Fruit fly (Drosophila melanogaster) whole organism, embryonic: ENCODE measurements around the gene CG31776.
A peak's percentile ranks its signal among the peaks of the same experiment; 100 is the strongest.

Source experiments
- Aef1 ChIP-seq: fragments of 200-800 bp; sonication (Bioruptor generic); IDR thresholded peaks from 3 replicates; pipeline ENCODE4 v1.3.6; 2022; ENCODE audit warnings: missing biosample characterization, missing genetic modification characterization
- B-H2 ChIP-seq: fragments of 200-800 bp; sonication (Bioruptor generic); optimal IDR thresholded peaks from 2 replicates; lab custom pipeline; 2018; ENCODE audit warnings: missing biosample characterization, mild to moderate bottlenecking, missing genetic modification characterization
- CG10366 ChIP-seq: fragments of 200-800 bp; sonication (Bioruptor generic); IDR thresholded peaks from 2 replicates; pipeline ENCODE4 v1.3.6; 2022; ENCODE audit warnings: missing biosample characterization, missing genetic modification characterization
- CG10462 ChIP-seq: fragments of 200-800 bp; sonication (Bioruptor generic); optimal IDR thresholded peaks from 2 replicates; lab custom pipeline; 2016; ENCODE audit warnings: missing biosample characterization, missing genetic modification characterization
- CG11695 ChIP-seq: fragments of 200-800 bp; sonication (Bioruptor generic); IDR thresholded peaks from 3 replicates; pipeline ENCODE4 v1.3.6; 2022; ENCODE audit warnings: missing biosample characterization, missing genetic modification characterization
- CG14441 ChIP-seq: fragments of 200-800 bp; sonication (Bioruptor generic); IDR thresholded peaks from 2 replicates; pipeline ENCODE4 v1.3.6; 2022; ENCODE audit warnings: missing biosample characterization, missing genetic modification characterization
- CG15269 ChIP-seq: fragments of 200-800 bp; sonication (Bioruptor generic); optimal IDR thresholded peaks from 2 replicates; lab custom pipeline; 2018; ENCODE audit warnings: missing biosample characterization, mild to moderate bottlenecking, missing genetic modification characterization, moderate library complexity
- CG15601 ChIP-seq: fragments of 200-800 bp; sonication (Bioruptor generic); optimal IDR thresholded peaks from 3 replicates; lab custom pipeline; 2019; ENCODE audit warnings: missing biosample characterization, mild to moderate bottlenecking, missing genetic modification characterization, moderate library complexity
- CG17802 ChIP-seq: fragments of 200-800 bp; sonication (Bioruptor generic); optimal IDR thresholded peaks from 2 replicates; lab custom pipeline; 2018; ENCODE audit warnings: missing biosample characterization, mild to moderate bottlenecking, missing genetic modification characterization, moderate library complexity
- CG17912 ChIP-seq: fragments of 200-800 bp; sonication (Bioruptor generic); optimal IDR thresholded peaks from 2 replicates; lab custom pipeline; 2018; ENCODE audit warnings: missing biosample characterization, mild to moderate bottlenecking, missing genetic modification characterization
- CG18764 ChIP-seq: fragments of 200-800 bp; sonication (Bioruptor generic); optimal IDR thresholded peaks from 3 replicates; lab custom pipeline; 2016; ENCODE audit warnings: missing biosample characterization, missing genetic modification characterization
- CG2199 ChIP-seq: fragments of 200-800 bp; sonication (Bioruptor generic); IDR thresholded peaks from 3 replicates; pipeline ENCODE4 v1.3.6; 2022; ENCODE audit warnings: missing biosample characterization, missing genetic modification characterization
- CG2202 ChIP-seq: fragments of 200-800 bp; sonication (Bioruptor generic); optimal IDR thresholded peaks from 2 replicates; lab custom pipeline; 2018; ENCODE audit warnings: missing biosample characterization, mild to moderate bottlenecking, missing genetic modification characterization
- CG31224 ChIP-seq: fragments of 200-800 bp; sonication (Bioruptor generic); IDR thresholded peaks from 2 replicates; pipeline ENCODE4 v1.3.6; 2022; ENCODE audit warnings: missing biosample characterization, missing genetic modification characterization
- CG31441 ChIP-seq: fragments of 200-800 bp; sonication (Bioruptor generic); IDR thresholded peaks from 2 replicates; pipeline ENCODE4 v1.3.6; 2022; ENCODE audit warnings: missing biosample characterization, missing genetic modification characterization
- CG3407 ChIP-seq: fragments of 200-800 bp; sonication (Bioruptor generic); optimal IDR thresholded peaks from 2 replicates; lab custom pipeline; 2018; ENCODE audit warnings: missing biosample characterization, mild to moderate bottlenecking, missing genetic modification characterization
- CG4328 ChIP-seq: fragments of 200-800 bp; sonication (Bioruptor generic); optimal IDR thresholded peaks from 3 replicates; lab custom pipeline; 2017; ENCODE audit warnings: missing biosample characterization, missing genetic modification reagents, missing genetic modification characterization
- CG4820 ChIP-seq: fragments of 200-800 bp; sonication (Bioruptor generic); optimal IDR thresholded peaks from 3 replicates; lab custom pipeline; 2016; ENCODE audit warnings: missing biosample characterization, missing genetic modification characterization
- CG6272 ChIP-seq: fragments of 200-800 bp; sonication (Bioruptor generic); IDR thresholded peaks from 2 replicates; pipeline ENCODE4 v1.3.6; 2022; ENCODE audit warnings: missing biosample characterization, missing genetic modification characterization
- CG6765 ChIP-seq: fragments of 200-800 bp; sonication (Bioruptor generic); optimal IDR thresholded peaks from 3 replicates; lab custom pipeline; 2017; ENCODE audit warnings: missing biosample characterization, mild to moderate bottlenecking, missing genetic modification characterization
- CG8765 ChIP-seq: fragments of 200-800 bp; sonication (Bioruptor generic); IDR thresholded peaks from 2 replicates; pipeline ENCODE4 v1.3.6; 2022; ENCODE audit warnings: missing biosample characterization, missing genetic modification characterization
- CG9817 ChIP-seq: fragments of 200-800 bp; sonication (Bioruptor generic); optimal IDR thresholded peaks from 2 replicates; lab custom pipeline; 2018; ENCODE audit warnings: missing biosample characterization, mild to moderate bottlenecking, missing genetic modification characterization, moderate library complexity
- CG9932 ChIP-seq: fragments of 200-800 bp; sonication (Bioruptor generic); IDR thresholded peaks from 2 replicates; pipeline ENCODE4 v1.3.6; 2022; ENCODE audit warnings: missing biosample characterization, missing genetic modification characterization
- Camta ChIP-seq: fragments of 200-800 bp; sonication (Bioruptor generic); optimal IDR thresholded peaks from 2 replicates; lab custom pipeline; 2016; ENCODE audit warnings: missing biosample characterization, missing genetic modification characterization
- Deaf1 ChIP-seq: fragments of 200-800 bp; optimal IDR thresholded peaks from 3 replicates; lab custom pipeline; 2019; ENCODE audit warnings: missing biosample characterization, mild to moderate bottlenecking, missing genetic modification characterization, moderate library complexity
- Hr3 ChIP-seq: fragments of 200-800 bp; sonication (Bioruptor generic); optimal IDR thresholded peaks from 3 replicates; lab custom pipeline; 2016; ENCODE audit warnings: missing biosample characterization, missing genetic modification characterization
- Hsf ChIP-seq: fragments of 200-800 bp; sonication (Bioruptor generic); optimal IDR thresholded peaks from 3 replicates; lab custom pipeline; 2016; ENCODE audit warnings: missing biosample characterization, missing genetic modification characterization
- MESR4 ChIP-seq: fragments of 200-800 bp; sonication (Bioruptor generic); optimal IDR thresholded peaks from 2 replicates; lab custom pipeline; 2018; ENCODE audit warnings: missing biosample characterization, mild to moderate bottlenecking, missing genetic modification characterization, moderate library complexity
- Mes4 ChIP-seq: fragments of 200-800 bp; sonication (Bioruptor generic); optimal IDR thresholded peaks from 2 replicates; lab custom pipeline; 2016; ENCODE audit warnings: missing biosample characterization, missing genetic modification characterization
- NC2β ChIP-seq: fragments of 200-800 bp; sonication (Bioruptor generic); optimal IDR thresholded peaks from 2 replicates; lab custom pipeline; 2016; ENCODE audit warnings: missing biosample characterization, missing genetic modification characterization
- Neu2 ChIP-seq: fragments of 200-800 bp; sonication (Bioruptor generic); optimal IDR thresholded peaks from 3 replicates; lab custom pipeline; 2016; ENCODE audit warnings: missing biosample characterization, missing genetic modification characterization, borderline replicate concordance
- Opbp ChIP-seq: fragments of 200-800 bp; sonication (Bioruptor generic); IDR thresholded peaks from 3 replicates; pipeline ENCODE4 v1.3.6; 2022; ENCODE audit warnings: missing biosample characterization, missing genetic modification characterization; ENCODE audit not compliant: partially characterized antibody
- PHDP ChIP-seq: fragments of 200-800 bp; sonication (Bioruptor generic); optimal IDR thresholded peaks from 3 replicates; lab custom pipeline; 2018; ENCODE audit warnings: missing biosample characterization, mild to moderate bottlenecking, missing genetic modification characterization, moderate library complexity
- Rfx ChIP-seq: fragments of 200-800 bp; sonication (Bioruptor generic); IDR thresholded peaks from 2 replicates; pipeline ENCODE4 v1.3.6; 2022; ENCODE audit warnings: missing biosample characterization, missing genetic modification characterization
- ase ChIP-seq: fragments of 200-800 bp; sonication (Bioruptor generic); IDR thresholded peaks from 3 replicates; pipeline ENCODE4 v1.3.6; 2022; ENCODE audit warnings: missing biosample characterization, missing genetic modification characterization
- chif ChIP-seq, 2 experiments: fragments of 200-800 bp; sonication (Bioruptor generic); optimal IDR thresholded peaks; 3 replicates each; lab custom pipeline; 2016; ENCODE audit warnings: missing biosample characterization in 2 of 2, missing genetic modification characterization in 2 of 2
- ci ChIP-seq: fragments of 200-800 bp; sonication (Bioruptor generic); IDR thresholded peaks from 3 replicates; pipeline ENCODE4 v1.3.6; 2022; ENCODE audit warnings: missing biosample characterization, missing genetic modification characterization
- en ChIP-seq: fragments of 200-800 bp; sonication (Bioruptor generic); optimal IDR thresholded peaks from 2 replicates; lab custom pipeline; 2016; ENCODE audit warnings: missing biosample characterization, missing genetic modification characterization
- grn ChIP-seq: fragments of 200-800 bp; sonication (Bioruptor generic); optimal IDR thresholded peaks from 3 replicates; lab custom pipeline; 2017; ENCODE audit warnings: missing biosample characterization, missing genetic modification characterization
- jumu ChIP-seq: fragments of 200-800 bp; sonication (Bioruptor generic); optimal IDR thresholded peaks from 3 replicates; lab custom pipeline; 2016; ENCODE audit warnings: missing biosample characterization, missing genetic modification characterization
- nerfin-1 ChIP-seq: fragments of 200-800 bp; sonication (Bioruptor generic); optimal IDR thresholded peaks from 3 replicates; lab custom pipeline; 2019; ENCODE audit warnings: missing biosample characterization, mild to moderate bottlenecking, missing genetic modification characterization, moderate library complexity
- oc ChIP-seq: fragments of 200-800 bp; sonication (Bioruptor generic); optimal IDR thresholded peaks from 2 replicates; lab custom pipeline; 2018; ENCODE audit warnings: missing biosample characterization, mild to moderate bottlenecking, missing genetic modification characterization, moderate library complexity
- schlank ChIP-seq: fragments of 200-800 bp; sonication (Bioruptor generic); optimal IDR thresholded peaks from 2 replicates; lab custom pipeline; 2018; ENCODE audit warnings: missing biosample characterization, mild to moderate bottlenecking, missing genetic modification characterization
- slou ChIP-seq: fragments of 200-800 bp; sonication (Bioruptor generic); optimal IDR thresholded peaks from 3 replicates; lab custom pipeline; 2016; ENCODE audit warnings: missing biosample characterization, missing genetic modification characterization
- sr ChIP-seq: fragments of 200-800 bp; sonication (Bioruptor generic); IDR thresholded peaks from 3 replicates; pipeline ENCODE4 v1.3.6; 2022; ENCODE audit warnings: missing biosample characterization, missing genetic modification characterization
- sug ChIP-seq: fragments of 200-800 bp; optimal IDR thresholded peaks from 2 replicates; lab custom pipeline; 2019; ENCODE audit warnings: missing biosample characterization, mild to moderate bottlenecking, missing genetic modification characterization, moderate library complexity
- tgo ChIP-seq: fragments of 200-800 bp; sonication (Bioruptor generic); IDR thresholded peaks from 3 replicates; pipeline ENCODE4 v1.3.6; 2022; ENCODE audit warnings: missing biosample characterization, missing genetic modification characterization
- tll ChIP-seq, 2 experiments: fragments of 200-800 bp in 1 of 2; fragments of >200 bp in 1 of 2; sonication (Bioruptor generic) in 1 of 2; optimal IDR thresholded peaks; 2 replicates each; lab custom pipeline; 2017 to 2019; ENCODE audit warnings: missing biosample characterization in 2 of 2, missing genetic modification characterization in 2 of 2, mild to moderate bottlenecking in 1 of 2, moderate library complexity in 1 of 2
- tna ChIP-seq: fragments of 200-800 bp; sonication (Bioruptor generic); IDR thresholded peaks from 2 replicates; pipeline ENCODE4 v1.3.6; 2022; ENCODE audit warnings: missing biosample characterization, missing genetic modification characterization; ENCODE audit not compliant: partially characterized antibody
- ttk ChIP-seq: fragments of 200-800 bp; sonication (Bioruptor generic); IDR thresholded peaks from 2 replicates; pipeline ENCODE4 v2.1.2; 2022; ENCODE audit warnings: missing biosample characterization, missing genetic modification characterization
- wek ChIP-seq: fragments of 200-800 bp; sonication (Bioruptor generic); optimal IDR thresholded peaks from 3 replicates; lab custom pipeline; 2018; ENCODE audit warnings: missing biosample characterization, mild to moderate bottlenecking, missing genetic modification characterization, moderate library complexity

The CG31776 gene

dm6 chr2L:3477057-3477755 is 7.2 kb downstream of the CG31776 start (continued):
- TF ChIP-seq sug (tag; lab: Kevin White, UChicago), result peak; percentile 38
- no peak for TF ChIP-seq CG6765
- TF ChIP-seq chif (GFP tag; optimal IDR thresholded peaks at IDR 0.05; lab: Kevin White, UChicago), result peak; percentile 3 to 44
- no peak for TF ChIP-seq Hr3 (GFP tag; lab: Kevin White, UChicago)
- TF ChIP-seq CG8765 (GFP tag; lab: Robert Waterston, UW), result no peak
- peak; percentile 53 for TF ChIP-seq B-H2 (GFP tag; lab: Kevin White, UChicago)
- no peak for TF ChIP-seq MESR4 (GFP tag; lab: Kevin White, UChicago)
- TF ChIP-seq ttk, result no peak
- no peak for TF ChIP-seq Mes4
- no peak for TF ChIP-seq oc (tag; lab: Kevin White, UChicago)
- no peak for TF ChIP-seq CG10462 (GFP tag; lab: Kevin White, UChicago)
- no peak for TF ChIP-seq jumu (GFP tag; lab: Kevin White, UChicago)
- TF ChIP-seq PHDP (tag; lab: Kevin White, UChicago), result peak; percentile 44
- 0 out of 3 replicates have a peak, but pooled peaks have one; percentile 22 for TF ChIP-seq ase (GFP tag; lab: Robert Waterston, UW)
- no peak for TF ChIP-seq CG15601 (tag; lab: Kevin White, UChicago)
- TF ChIP-seq CG4820 (GFP tag; lab: Kevin White, UChicago), result no peak
- no peak for TF ChIP-seq CG18764
- TF ChIP-seq NC2β (GFP tag; lab: Kevin White, UChicago), result no peak
- no peak for TF ChIP-seq CG10366 (GFP tag; lab: Robert Waterston, UW)
- TF ChIP-seq CG3407 (GFP tag; lab: Kevin White, UChicago), result no peak
- TF ChIP-seq CG4328 (GFP tag; lab: Kevin White, UChicago), result no peak
- TF ChIP-seq CG17912 (GFP tag; lab: Kevin White, UChicago), result no peak
- peak; percentile 51 for TF ChIP-seq CG9932 (GFP tag; lab: Robert Waterston, UW)
- peak; percentile 95 for TF ChIP-seq sr (GFP tag; lab: Robert Waterston, UW)
- TF ChIP-seq CG2202 (tag; lab: Kevin White, UChicago), result no peak
- no peak for TF ChIP-seq CG6272 (GFP tag; lab: Robert Waterston, UW)
- no peak for TF ChIP-seq tgo (GFP tag; lab: Robert Waterston, UW)
- TF ChIP-seq tll (GFP tag; optimal IDR thresholded peaks at IDR 0.05; lab: Kevin White, UChicago), result no peak
- TF ChIP-seq CG9817, result peak; percentile 39
- TF ChIP-seq nerfin-1 (tag; lab: Kevin White, UChicago), result no peak
- TF ChIP-seq wek, result no peak
- peak; percentile 22 for TF ChIP-seq CG15269 (tag; lab: Kevin White, UChicago)
- TF ChIP-seq grn (GFP tag; lab: Kevin White, UChicago), result no peak
- TF ChIP-seq tna (GFP tag; lab: Robert Waterston, UW), result no peak
- no peak for TF ChIP-seq Neu2 (GFP tag; lab: Kevin White, UChicago)
- TF ChIP-seq CG31441 (GFP tag; lab: Robert Waterston, UW), result no peak
- TF ChIP-seq slou (GFP tag; lab: Kevin White, UChicago), result peak; percentile 36
- no peak for TF ChIP-seq CG11695 (GFP tag; lab: Robert Waterston, UW)
- no peak for TF ChIP-seq CG14441
- peak; percentile 40; the same call in 1 of the 2 replicates for TF ChIP-seq Rfx
- TF ChIP-seq ci (GFP tag; lab: Robert Waterston, UW), result no peak
- TF ChIP-seq CG17802 (tag; lab: Kevin White, UChicago), result no peak
- no peak for TF ChIP-seq Deaf1
- TF ChIP-seq Opbp, result no peak
- peak; percentile 43 for TF ChIP-seq schlank
- TF ChIP-seq Camta (GFP tag; lab: Kevin White, UChicago), result no peak
- peak; percentile 41 for TF ChIP-seq Hsf (GFP tag; lab: Kevin White, UChicago)
- TF ChIP-seq CG2199 (GFP tag; lab: Robert Waterston, UW), result no peak
- peak; percentile 40; the same call in 1 of the 3 replicates for TF ChIP-seq Aef1 (GFP tag; lab: Robert Waterston, UW)
- no peak for TF ChIP-seq CG31224 (GFP tag; lab: Robert Waterston, UW)
- no peak for TF ChIP-seq en (GFP tag; lab: Kevin White, UChicago)
